Worm (Caenorhabditis elegans): ENCODE results near the gene mfn-1.
A peak's percentile ranks its signal among the peaks of the same experiment; 100 is the strongest.

Gene mfn-1

DNA sequence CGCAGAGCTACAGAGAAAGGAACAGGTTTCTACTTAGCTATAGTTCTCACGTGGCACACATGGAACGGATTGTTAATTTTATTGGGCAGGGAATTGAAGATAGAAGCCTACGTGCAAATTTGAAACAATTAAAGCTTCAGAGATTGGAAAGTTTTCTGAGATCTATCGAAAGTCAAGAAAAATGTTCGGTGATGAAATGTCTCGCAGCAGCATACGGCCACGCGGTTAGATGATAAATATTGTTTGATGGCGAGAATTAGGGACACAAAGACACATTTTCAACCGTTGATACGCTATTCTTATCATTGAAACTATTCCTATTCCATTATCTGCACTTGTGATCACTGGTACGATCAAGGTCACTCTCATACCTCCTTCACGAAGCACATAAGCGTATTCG lies 726 bp upstream of the mfn-1 start (continued):
- no peak for TF ChIP-seq ceh-82 (tag; optimal IDR thresholded peaks at IDR 0.05)
- TF ChIP-seq spr-3 (GFP tag; optimal IDR thresholded peaks at IDR 0.05) = no peak
- no peak for TF ChIP-seq F10B5.3 (tag; optimal IDR thresholded peaks at IDR 0.05)
- peak; percentile 71 for TF ChIP-seq hlh-30 (tag; optimal IDR thresholded peaks at IDR 0.05; ENCODE audit: insufficient read depth)
- no peak for TF ChIP-seq nhr-6 (tag; optimal IDR thresholded peaks at IDR 0.05)
- TF ChIP-seq tra-1 (GFP tag; IDR thresholded peaks at IDR 0.05) = no peak
- TF ChIP-seq D1046.2 (GFP tag; IDR thresholded peaks at IDR 0.05) = no peak
- TF ChIP-seq nhr-28 (tag; optimal IDR thresholded peaks at IDR 0.05) = peak; percentile 91
- no peak for TF ChIP-seq ceh-32 (tag; optimal IDR thresholded peaks at IDR 0.05; ENCODE audit: poor library complexity)
- peak; percentile 33 for TF ChIP-seq nhr-10 (tag; optimal IDR thresholded peaks at IDR 0.05)
- TF ChIP-seq T26A8.4 (GFP tag; IDR thresholded peaks at IDR 0.05) = no peak
- peak; percentile 64 for TF ChIP-seq dve-1 (tag; optimal IDR thresholded peaks at IDR 0.05; ENCODE audit: insufficient read depth)
- no peak for TF ChIP-seq nhr-102 (tag; optimal IDR thresholded peaks at IDR 0.05)
- no peak for TF ChIP-seq nhr-76 (tag; optimal IDR thresholded peaks at IDR 0.05)
- no peak for TF ChIP-seq unc-62 (GFP tag; optimal IDR thresholded peaks at IDR 0.05 in 1 of 2)
- no peak for TF ChIP-seq unc-62 (tag; optimal IDR thresholded peaks at IDR 0.05)
- peak; percentile 98 for TF ChIP-seq mxl-3 (GFP tag; optimal IDR thresholded peaks at IDR 0.05)
- TF ChIP-seq duxl-1 (tag; optimal IDR thresholded peaks at IDR 0.05; ENCODE audit: poor library complexity) = no peak
- no peak for TF ChIP-seq sdz-12 (GFP tag; optimal IDR thresholded peaks at IDR 0.05)
- no peak for TF ChIP-seq unc-130 (GFP tag; optimal IDR thresholded peaks at IDR 0.05)

DNA sequence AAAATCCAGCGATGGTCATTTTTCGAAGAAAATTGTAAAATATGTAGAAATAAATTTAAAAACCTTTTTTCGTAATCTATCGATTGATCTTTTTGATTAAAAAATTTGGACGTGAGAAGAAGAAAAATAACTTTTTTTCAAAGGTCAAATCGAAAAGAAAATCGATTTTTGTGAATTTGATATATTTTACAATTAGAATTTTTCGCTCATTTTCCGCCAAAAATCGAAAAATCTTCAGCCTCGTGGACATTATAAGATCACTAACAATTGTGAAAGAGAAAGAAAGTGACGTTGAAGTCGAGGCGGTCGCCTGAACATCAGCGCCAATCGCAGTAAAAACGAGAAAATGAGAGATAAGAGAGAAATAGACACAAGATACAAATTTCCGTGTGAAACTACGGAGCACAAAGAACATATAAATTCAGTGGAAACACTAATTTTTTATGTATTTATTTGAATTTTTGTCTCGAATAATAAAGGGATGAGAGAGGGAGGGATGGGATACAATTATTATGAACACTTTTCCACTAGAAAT lies 2.2 kb downstream of the mfn-1 start, which contains the start of gene cisd-1:
Gene cisd-1 (minus strand): TSS at position 51 of the 535 bp plus-strand sequence.
- TF ChIP-seq dmd-6 (GFP tag; IDR thresholded peaks at IDR 0.05) (peak; percentile 33; the same call in 1 of the 2 replicates), sdz-12 (GFP tag; optimal IDR thresholded peaks at IDR 0.05) (no peak), egl-27 (tag; optimal IDR thresholded peaks at IDR 0.05) (no peak), daf-16 (GFP tag; optimal IDR thresholded peaks at IDR 0.05) (no peak), daf-16 (tag; optimal IDR thresholded peaks at IDR 0.05) (peak; percentile 28), hif-1 (tag; optimal IDR thresholded peaks at IDR 0.05) (peak in 1 of 2 experiments; percentile 49), mxl-2 (GFP tag; conservative IDR thresholded peaks at IDR 0.05) (no peak), mdl-1 (tag; optimal IDR thresholded peaks at IDR 0.05) (peak in 1 of 2 experiments; percentile 12), dpl-1 (GFP tag; optimal IDR thresholded peaks at IDR 0.05) (no peak), fos-1 (tag; optimal IDR thresholded peaks at IDR 0.05) (no peak), nhr-77 (tag; optimal IDR thresholded peaks at IDR 0.05) (peak; percentile 2), T20F7.1 (GFP tag; optimal IDR thresholded peaks at IDR 0.05) (peak; percentile 26), mxl-3 (GFP tag; optimal IDR thresholded peaks at IDR 0.05) (peak; percentile 49), R02D3.7 (tag; optimal IDR thresholded peaks at IDR 0.05) (no peak), nhr-41 (GFP tag; IDR thresholded peaks at IDR 0.05) (no peak), lin-15B (tag; optimal IDR thresholded peaks at IDR 0.05) (no peak), lin-13 (GFP tag; optimal IDR thresholded peaks at IDR 0.05) (no peak), nhr-28 (tag; optimal IDR thresholded peaks at IDR 0.05) (peak; percentile 98), Y48G9A.11 (GFP tag; IDR thresholded peaks at IDR 0.05) (no peak), mep-1 (tag; optimal IDR thresholded peaks at IDR 0.05) (peak; percentile 62), hlh-11 (tag; optimal IDR thresholded peaks at IDR 0.05) (peak; percentile 53), mes-2 (tag; optimal IDR thresholded peaks at IDR 0.05; ENCODE audit: poor library complexity, severe bottlenecking) (peak; percentile 11), ama-1 (optimal IDR thresholded peaks at IDR 0.05) (peak; percentile 28), hlh-30 (tag; optimal IDR thresholded peaks at IDR 0.05; ENCODE audit: insufficient read depth) (peak; percentile 13), pqm-1 (tag; optimal IDR thresholded peaks at IDR 0.05) (peak; percentile 45), dve-1 (tag; optimal IDR thresholded peaks at IDR 0.05; ENCODE audit: insufficient read depth) (peak; percentile 7), hmg-1.1 (GFP tag; IDR thresholded peaks at IDR 0.05) (no peak), madf-9 (GFP tag; conservative IDR thresholded peaks at IDR 0.05) (no peak)
